Worm (Caenorhabditis elegans) whole organism, L1 larva: ENCODE measurements around the gene nspc-18.

ENCODE experiments used
- C34B4.2 ChIP-seq: sonication (generic microtip); optimal IDR thresholded peaks from 2 replicates; lab custom pipeline; 2017; ENCODE audit warnings: mild to moderate bottlenecking, missing genetic modification characterization, missing compliant biosample characterization
- aha-1 ChIP-seq: fragments of 150-350 bp; optimal IDR thresholded peaks from 2 replicates; lab custom pipeline; 2014; ENCODE audit warnings: missing biosample characterization, missing genetic modification characterization
- ama-1 ChIP-seq: fragments of 150-350 bp; optimal IDR thresholded peaks from 2 replicates; lab custom pipeline; 2014
- blmp-1 ChIP-seq: fragments of 150-350 bp; optimal IDR thresholded peaks from 2 replicates; lab custom pipeline; 2014; ENCODE audit warnings: missing biosample characterization, missing genetic modification characterization
- ceh-82 ChIP-seq, 3 experiments: fragments of 150-350 bp in 1 of 3; sonication (generic microtip) in 2 of 3; optimal IDR thresholded peaks; 2 replicates each; lab custom pipeline; 2014 to 2017; ENCODE audit warnings: missing biosample characterization in 3 of 3, missing genetic modification characterization in 3 of 3
- efl-1 ChIP-seq, 4 experiments: fragments of 150-350 bp; optimal IDR thresholded peaks in 3 of 4; peaks in 1 of 4; 1 replicate in 1 of 4; 2 replicates in 3 of 4; lab custom pipeline; 2014; ENCODE audit warnings: missing biosample characterization in 2 of 4, missing genetic modification characterization in 2 of 4, missing genetic modification reagents in 2 of 4
- egl-27 ChIP-seq, 2 experiments: fragments of 150-350 bp in 1 of 2; sonication (generic microtip); optimal IDR thresholded peaks; 3 replicates each; lab custom pipeline; 2017 to 2018; ENCODE audit warnings: missing biosample characterization in 2 of 2, missing genetic modification characterization in 2 of 2, missing genetic modification reagents in 2 of 2
- elt-2 ChIP-seq: sonication (generic microtip); optimal IDR thresholded peaks from 2 replicates; lab custom pipeline; 2016; ENCODE audit warnings: missing genetic modification characterization, mild to moderate bottlenecking, inconsistent platforms, missing compliant biosample characterization, missing genetic modification reagents
- elt-3 ChIP-seq, 6 experiments: fragments of 150-350 bp in 1 of 6; sonication (generic microtip); optimal IDR thresholded peaks; 2 replicates each; lab custom pipeline; 2017 to 2018; ENCODE audit warnings: missing biosample characterization in 6 of 6, missing genetic modification characterization in 6 of 6, inconsistent platforms in 1 of 6
- fkh-10 ChIP-seq: sonication (generic microtip); optimal IDR thresholded peaks from 2 replicates; lab custom pipeline; 2017; ENCODE audit warnings: missing biosample characterization, missing genetic modification reagents, missing genetic modification characterization
- fkh-8 ChIP-seq: sonication (generic microtip); optimal IDR thresholded peaks from 2 replicates; lab custom pipeline; 2016; ENCODE audit warnings: mild to moderate bottlenecking, missing genetic modification characterization, missing compliant biosample characterization
- grh-1 ChIP-seq: fragments of 200-800 bp; sonication (Bioruptor generic); IDR thresholded peaks from 2 replicates; pipeline ENCODE4 v1.3.6; 2022; ENCODE audit warnings: missing genetic modification reagents, missing genetic modification characterization, missing compliant biosample characterization
- hlh-4 ChIP-seq: sonication (generic microtip); optimal IDR thresholded peaks from 2 replicates; lab custom pipeline; 2016; ENCODE audit warnings: mild to moderate bottlenecking, missing genetic modification characterization, missing compliant biosample characterization
- irx-1 ChIP-seq: sonication (generic microtip); optimal IDR thresholded peaks from 2 replicates; lab custom pipeline; 2016; ENCODE audit warnings: missing genetic modification characterization, missing compliant biosample characterization
- isw-1 ChIP-seq: fragments of 200-800 bp; sonication (Bioruptor generic); IDR thresholded peaks from 2 replicates; pipeline ENCODE4 v1.3.6; 2022; ENCODE audit warnings: missing genetic modification characterization, missing compliant biosample characterization
- jun-1 ChIP-seq: fragments of 150-350 bp; optimal IDR thresholded peaks from 2 replicates; lab custom pipeline; 2014; ENCODE audit warnings: missing biosample characterization, missing genetic modification reagents, missing genetic modification characterization
- lin-13 ChIP-seq: fragments of 150-350 bp; optimal IDR thresholded peaks from 2 replicates; lab custom pipeline; 2014; ENCODE audit warnings: missing biosample characterization, missing genetic modification reagents, missing genetic modification characterization
- lin-35 ChIP-seq, 2 experiments: fragments of 150-350 bp; optimal IDR thresholded peaks; 2 replicates each; lab custom pipeline; 2014; ENCODE audit warnings: missing biosample characterization in 2 of 2, missing genetic modification characterization in 2 of 2, missing genetic modification reagents in 2 of 2
- lin-39 ChIP-seq: fragments of 150-350 bp; optimal IDR thresholded peaks from 2 replicates; lab custom pipeline; 2014; ENCODE audit warnings: missing biosample characterization, missing genetic modification reagents, missing genetic modification characterization
- mab-9 ChIP-seq: fragments of 200-800 bp; sonication (Bioruptor generic); IDR thresholded peaks from 2 replicates; pipeline ENCODE4 v1.3.6; 2022; ENCODE audit warnings: missing genetic modification reagents, missing genetic modification characterization, missing compliant biosample characterization
- nhr-11 ChIP-seq: fragments of 150-350 bp; optimal IDR thresholded peaks from 2 replicates; lab custom pipeline; 2014; ENCODE audit warnings: missing biosample characterization, missing genetic modification characterization
- nhr-19 ChIP-seq: fragments of 200-800 bp; sonication (Bioruptor generic); conservative IDR thresholded peaks from 2 replicates; pipeline ENCODE4 v1.3.6; 2022; ENCODE audit warnings: missing genetic modification characterization, missing compliant biosample characterization
- nhr-20 ChIP-seq: sonication (generic microtip); optimal IDR thresholded peaks from 2 replicates; lab custom pipeline; 2016; ENCODE audit warnings: mild to moderate bottlenecking, missing genetic modification characterization, missing compliant biosample characterization
- nhr-47 ChIP-seq: sonication (generic microtip); optimal IDR thresholded peaks from 2 replicates; lab custom pipeline; 2016; ENCODE audit warnings: mild to moderate bottlenecking, missing genetic modification characterization, moderate library complexity, missing compliant biosample characterization
- nhr-71 ChIP-seq: sonication (generic microtip); optimal IDR thresholded peaks from 2 replicates; lab custom pipeline; 2016; ENCODE audit warnings: mild to moderate bottlenecking, missing genetic modification characterization, moderate library complexity, missing compliant biosample characterization
- nhr-76 ChIP-seq: sonication (generic microtip); optimal IDR thresholded peaks from 2 replicates; lab custom pipeline; 2017; ENCODE audit warnings: missing biosample characterization, missing genetic modification characterization
- nhr-85 ChIP-seq: sonication (generic microtip); peaks from one replicate; lab custom pipeline; 2016; ENCODE audit warnings: missing genetic modification characterization, inconsistent platforms, missing compliant biosample characterization
- nhr-90 ChIP-seq: sonication (generic microtip); optimal IDR thresholded peaks from 2 replicates; lab custom pipeline; 2016; ENCODE audit warnings: mild to moderate bottlenecking, missing genetic modification characterization, missing compliant biosample characterization; ENCODE audit not compliant: poor library complexity
- rnt-1 ChIP-seq: sonication (generic microtip); optimal IDR thresholded peaks from 2 replicates; lab custom pipeline; 2016; ENCODE audit warnings: mild to moderate bottlenecking, missing genetic modification characterization, moderate library complexity, missing compliant biosample characterization
- skn-1 ChIP-seq: fragments of 150-350 bp; optimal IDR thresholded peaks from 2 replicates; lab custom pipeline; 2014; ENCODE audit warnings: missing biosample characterization, missing genetic modification characterization
- snpc-4 ChIP-seq: fragments of 150-350 bp; optimal IDR thresholded peaks from 2 replicates; lab custom pipeline; 2014; ENCODE audit warnings: missing biosample characterization, missing genetic modification characterization
- tbx-2 ChIP-seq: sonication (generic microtip); optimal IDR thresholded peaks from 2 replicates; lab custom pipeline; 2016; ENCODE audit warnings: missing genetic modification characterization, missing compliant biosample characterization
- unc-62 ChIP-seq: fragments of 150-350 bp; optimal IDR thresholded peaks from 2 replicates; lab custom pipeline; 2014; ENCODE audit warnings: missing biosample characterization, missing genetic modification reagents, missing genetic modification characterization
- unc-98 ChIP-seq: fragments of 200-800 bp; sonication (Bioruptor generic); IDR thresholded peaks from 2 replicates; pipeline ENCODE4 v1.3.6; 2022; ENCODE audit warnings: missing genetic modification characterization, missing compliant biosample characterization
- xbp-1 ChIP-seq: sonication (generic microtip); optimal IDR thresholded peaks from 2 replicates; lab custom pipeline; 2016; ENCODE audit warnings: missing genetic modification characterization, missing compliant biosample characterization
- zag-1 ChIP-seq: fragments of 150-350 bp; optimal IDR thresholded peaks from 2 replicates; lab custom pipeline; 2014; ENCODE audit warnings: missing biosample characterization, missing genetic modification characterization
- zip-4 ChIP-seq: fragments of 200-800 bp; sonication (Bioruptor generic); optimal IDR thresholded peaks from 2 replicates; lab custom pipeline; 2018; ENCODE audit warnings: mild to moderate bottlenecking, missing genetic modification characterization, moderate library complexity, missing compliant biosample characterization
- ztf-11 ChIP-seq, 2 experiments: sonication (generic microtip); optimal IDR thresholded peaks; 2 replicates each; lab custom pipeline; 2016 to 2017; ENCODE audit warnings: missing genetic modification characterization in 2 of 2, missing biosample characterization in 1 of 2, missing compliant biosample characterization in 1 of 2
- ztf-4 ChIP-seq: fragments of 150-350 bp; optimal IDR thresholded peaks from 2 replicates; lab custom pipeline; 2014; ENCODE audit warnings: missing biosample characterization, missing genetic modification characterization

The nspc-18 gene

DNA sequence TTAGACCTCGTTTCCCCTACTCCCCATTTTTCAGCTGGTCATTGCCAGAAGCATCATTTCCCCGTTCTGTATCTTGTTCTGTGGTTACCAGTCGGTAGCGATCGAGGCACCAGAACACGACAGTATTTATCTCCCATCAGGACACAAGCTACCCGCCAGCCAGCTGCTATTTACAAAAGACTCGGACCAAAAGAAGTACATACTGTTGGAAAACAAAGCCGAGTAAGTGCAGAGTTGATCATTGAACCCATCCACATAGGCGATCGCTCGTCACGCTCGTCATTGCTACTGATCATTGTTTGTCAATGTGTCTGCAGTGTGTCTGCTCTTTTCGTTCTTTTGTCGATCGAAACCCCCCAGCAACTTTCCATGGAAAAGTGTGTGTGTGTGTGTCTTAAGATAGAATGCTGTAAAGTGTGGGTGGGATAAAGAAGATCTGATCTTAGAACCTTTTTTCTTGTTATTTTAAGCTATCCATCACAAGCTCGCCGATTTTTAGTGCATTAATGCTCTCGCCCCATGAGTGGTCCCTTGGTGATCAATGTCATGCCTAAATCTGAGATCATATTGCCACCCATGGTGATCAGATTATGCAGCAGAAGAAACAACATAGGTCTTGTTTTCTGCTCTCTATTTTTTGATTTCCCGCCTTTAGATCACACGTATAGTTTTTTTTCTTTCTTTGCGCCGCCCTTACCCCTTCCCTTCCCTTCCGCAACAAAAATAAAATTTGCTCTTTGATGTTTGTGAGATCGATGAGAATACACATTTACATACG, 32.2 kb upstream of the nspc-18 start:
- TF ChIP-seq ama-1 (lab: Kevin White, UChicago) (no peak), egl-27 (tag; optimal IDR thresholded peaks at IDR 0.05; lab: Kevin White, UChicago) (peak in 1 of 2 experiments; percentile 5), nhr-19 (GFP tag; lab: Robert Waterston, UW) (peak; percentile 10; the same call in 1 of the 2 replicates), ceh-82 (tag; optimal IDR thresholded peaks at IDR 0.05; lab: Kevin White, UChicago) (no peak), unc-62 (GFP tag; lab: Kevin White, UChicago) (no peak), nhr-90 (tag; lab: Kevin White, UChicago) (no peak), grh-1 (GFP tag; lab: Robert Waterston, UW) (0 out of 2 replicates have a peak, but pooled peaks have one; percentile 15), unc-98 (GFP tag; lab: Robert Waterston, UW) (0 out of 2 replicates have a peak, but pooled peaks have one; percentile 20), efl-1 (optimal IDR thresholded peaks at IDR 0.05; lab: Kevin White, UChicago) (no peak), efl-1 (GFP tag; optimal IDR thresholded peaks at IDR 0.05 in 1 of 2; lab: Kevin White, UChicago) (peak; percentile 3 to 93), rnt-1 (tag; lab: Kevin White, UChicago) (peak; percentile 66)

DNA sequence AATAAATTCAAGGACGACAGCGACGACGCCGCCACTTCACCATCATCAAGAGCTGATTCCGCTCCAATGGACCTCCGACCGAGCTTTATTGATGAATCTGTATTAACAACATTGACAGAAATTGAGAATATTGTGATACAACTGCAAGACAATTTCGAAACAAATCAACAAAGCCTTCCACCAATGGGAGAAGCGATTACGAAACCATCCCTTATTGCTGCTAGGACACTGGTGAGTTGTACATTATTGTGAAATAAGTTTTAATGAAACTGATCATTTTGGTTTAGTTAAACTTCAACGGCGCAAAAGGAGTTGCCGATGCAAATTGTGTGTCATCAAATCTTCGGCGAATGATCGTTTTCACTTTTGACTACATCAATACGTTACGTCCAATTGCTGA, 31.6 kb upstream of the nspc-18 start:
- TF ChIP-seq skn-1 (tag; lab: Kevin White, UChicago) = peak; percentile 36
- peak; percentile 72 for TF ChIP-seq blmp-1
- no peak for TF ChIP-seq zag-1 (tag; lab: Kevin White, UChicago)
- peak in 1 of 3 experiments; percentile 26 for TF ChIP-seq ceh-82 (tag; optimal IDR thresholded peaks at IDR 0.05; lab: Kevin White, UChicago)

DNA sequence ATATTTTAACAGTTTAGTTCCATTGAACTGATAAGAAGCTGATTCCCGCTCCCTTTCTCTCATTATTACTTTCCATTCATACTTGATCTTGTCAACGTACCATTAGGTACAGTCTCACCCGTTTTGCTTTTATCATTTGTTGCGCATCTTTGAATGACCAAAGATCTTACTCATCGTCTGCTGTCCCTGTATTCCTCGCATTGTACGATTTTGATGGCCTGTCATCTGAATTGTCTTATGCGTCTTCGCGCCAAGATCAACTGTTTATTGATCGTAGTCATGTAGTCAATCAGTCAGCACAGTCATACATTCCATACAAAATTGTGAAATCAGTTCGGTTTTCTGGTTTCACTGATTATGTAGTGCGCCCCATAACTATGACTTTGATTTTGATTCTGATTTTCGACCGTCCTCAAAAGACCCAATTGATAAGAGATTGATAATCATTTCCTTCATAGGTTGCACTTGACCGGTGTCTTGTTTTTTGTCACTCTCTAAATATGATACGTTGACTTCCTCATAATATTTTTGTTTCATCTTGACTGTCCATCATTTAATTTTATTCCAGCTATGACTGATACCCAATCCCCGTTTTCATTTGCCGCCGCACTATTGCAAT, 30.6 kb upstream of the nspc-18 start, which contains the start of gene nhr-3:
TSS of gene nhr-3 (plus strand) at position 569 of the 619 bp plus-strand sequence.
- no peak for TF ChIP-seq hlh-4
- peak in 4 of 6 experiments; percentile 27 to 70 (median 48) for TF ChIP-seq elt-3 (tag; optimal IDR thresholded peaks at IDR 0.05; lab: Kevin White, UChicago)
- TF ChIP-seq nhr-20 (tag; lab: Kevin White, UChicago) = peak; percentile 82
- peak; percentile 27 for TF ChIP-seq jun-1
- TF ChIP-seq elt-2 (tag; lab: Kevin White, UChicago) = peak; percentile 38
- TF ChIP-seq nhr-19 (GFP tag; lab: Robert Waterston, UW) = peak; percentile 10
- no peak for TF ChIP-seq efl-1 (optimal IDR thresholded peaks at IDR 0.05; lab: Kevin White, UChicago)
- peak in 1 of 2 experiments; percentile 31 for TF ChIP-seq efl-1 (GFP tag; optimal IDR thresholded peaks at IDR 0.05 in 1 of 2; lab: Kevin White, UChicago)
- no peak for TF ChIP-seq tbx-2 (tag; lab: Kevin White, UChicago)
- peak; percentile 84 for TF ChIP-seq blmp-1
- TF ChIP-seq unc-62 (GFP tag; lab: Kevin White, UChicago) = no peak
- TF ChIP-seq nhr-76 (tag; lab: Kevin White, UChicago) = no peak
- TF ChIP-seq lin-35 (GFP tag; optimal IDR thresholded peaks at IDR 0.05; lab: Kevin White, UChicago) = peak in 1 of 2 experiments; percentile 63
- TF ChIP-seq nhr-85 (tag; lab: Kevin White, UChicago) = peak; percentile 75
- TF ChIP-seq nhr-71 (tag; lab: Kevin White, UChicago) = peak; percentile 37
- TF ChIP-seq, all 84 proteins: peak for 10

DNA sequence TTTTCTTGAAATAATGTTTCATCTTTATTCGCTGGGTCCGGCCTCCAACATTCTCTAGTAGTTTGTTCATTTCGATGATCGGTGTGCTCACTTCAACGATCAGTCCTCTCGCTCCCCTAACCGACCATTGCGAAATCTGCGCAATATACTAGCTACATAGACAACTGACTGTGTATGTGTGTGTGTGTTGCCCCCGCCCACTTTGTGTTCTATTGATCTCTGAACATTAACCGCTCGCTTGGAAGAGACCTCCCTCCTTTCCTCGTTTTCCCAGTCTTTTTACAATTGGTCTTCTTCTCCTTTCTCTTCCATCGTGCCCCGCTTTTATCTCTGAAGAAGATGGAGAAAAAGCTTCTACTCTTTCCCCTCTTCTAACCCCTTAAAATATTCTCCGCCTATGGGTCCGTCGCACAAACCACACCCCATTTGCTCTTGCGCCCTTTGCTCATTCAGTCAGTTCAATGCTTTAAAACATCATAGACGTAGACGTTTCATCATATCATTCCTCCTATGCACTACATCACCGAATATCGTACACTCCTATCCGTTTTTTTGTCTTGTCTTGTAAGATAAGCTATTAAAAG, 30.0 kb upstream of the nspc-18 start:
- TF ChIP-seq efl-1 (optimal IDR thresholded peaks at IDR 0.05; lab: Kevin White, UChicago) (peak in 1 of 2 experiments; percentile 33), efl-1 (GFP tag; optimal IDR thresholded peaks at IDR 0.05 in 1 of 2; lab: Kevin White, UChicago) (peak in 1 of 2 experiments; percentile 92), ama-1 (lab: Kevin White, UChicago) (no peak), nhr-11 (tag; lab: Kevin White, UChicago) (no peak), fkh-8 (peak; percentile 54), nhr-47 (tag; lab: Kevin White, UChicago) (peak; percentile 72), irx-1 (tag; lab: Kevin White, UChicago) (peak; percentile 55), unc-62 (GFP tag; lab: Kevin White, UChicago) (no peak), egl-27 (tag; optimal IDR thresholded peaks at IDR 0.05; lab: Kevin White, UChicago) (peak in 1 of 2 experiments; percentile 61), C34B4.2 (tag; lab: Kevin White, UChicago) (no peak), rnt-1 (tag; lab: Kevin White, UChicago) (peak; percentile 88), aha-1 (tag; lab: Kevin White, UChicago) (no peak), mab-9 (GFP tag; lab: Robert Waterston, UW) (0 out of 2 replicates have a peak, but pooled peaks have one; percentile 19), elt-2 (tag; lab: Kevin White, UChicago) (peak; percentile 49), ztf-11 (tag; optimal IDR thresholded peaks at IDR 0.05; lab: Kevin White, UChicago) (no peak), ztf-4 (tag; lab: Kevin White, UChicago) (peak; percentile 32), tbx-2 (tag; lab: Kevin White, UChicago) (peak; percentile 76), lin-13 (GFP tag; lab: Kevin White, UChicago) (no peak), lin-39 (tag; lab: Kevin White, UChicago) (peak; percentile 30), nhr-20 (tag; lab: Kevin White, UChicago) (peak; percentile 65), xbp-1 (tag; lab: Kevin White, UChicago) (peak; percentile 35), zip-4 (GFP tag; lab: Kevin White, UChicago) (peak; percentile 78), skn-1 (tag; lab: Kevin White, UChicago) (peak; percentile 78), fkh-10 (GFP tag; lab: Kevin White, UChicago) (peak; percentile 80), snpc-4 (peak; percentile 7), isw-1 (GFP tag; lab: Robert Waterston, UW) (peak; percentile 40), lin-35 (GFP tag; optimal IDR thresholded peaks at IDR 0.05; lab: Kevin White, UChicago) (peak; percentile 8 to 19)
